Fruit fly (Drosophila melanogaster) whole organism: Measurements from ENCODE around the gene CG14174.

ENCODE experiments used
- CG8478 ChIP-seq: fragments of >200 bp; optimal IDR thresholded peaks from 2 replicates; lab custom pipeline; 2018; ENCODE audit warnings: inconsistent platforms
- Dll ChIP-seq: fragments of >200 bp; optimal IDR thresholded peaks from 2 replicates; lab custom pipeline; 2017
- EcR ChIP-seq, 2 experiments: fragments of >200 bp; optimal IDR thresholded peaks; 2 replicates each; lab custom pipeline; 2017; ENCODE audit warnings: missing biosample characterization in 2 of 2, missing genetic modification characterization in 2 of 2, missing genetic modification reagents in 2 of 2
- pan ChIP-seq: fragments of >200 bp; optimal IDR thresholded peaks from 2 replicates; lab custom pipeline; 2017
- psq ChIP-seq: fragments of >200 bp; optimal IDR thresholded peaks from 2 replicates; lab custom pipeline; 2017
- usp ChIP-seq: fragments of >200 bp; optimal IDR thresholded peaks from 2 replicates; lab custom pipeline; 2017; ENCODE audit warnings: missing biosample characterization, missing genetic modification characterization, mixed read lengths

CG14174 gene

dm6 chr3L:9751625-9752024 is 32.5 kb downstream of the CG14174 start:
- TF ChIP-seq psq (lab: Kevin White, UChicago) (no peak), Dll (no peak), pan (lab: Kevin White, UChicago) (no peak), CG8478 (no peak), EcR (GFP tag; optimal IDR thresholded peaks at IDR 0.05; lab: Kevin White, UChicago) (no peak), usp (GFP tag; lab: Kevin White, UChicago) (no peak)

DNA sequence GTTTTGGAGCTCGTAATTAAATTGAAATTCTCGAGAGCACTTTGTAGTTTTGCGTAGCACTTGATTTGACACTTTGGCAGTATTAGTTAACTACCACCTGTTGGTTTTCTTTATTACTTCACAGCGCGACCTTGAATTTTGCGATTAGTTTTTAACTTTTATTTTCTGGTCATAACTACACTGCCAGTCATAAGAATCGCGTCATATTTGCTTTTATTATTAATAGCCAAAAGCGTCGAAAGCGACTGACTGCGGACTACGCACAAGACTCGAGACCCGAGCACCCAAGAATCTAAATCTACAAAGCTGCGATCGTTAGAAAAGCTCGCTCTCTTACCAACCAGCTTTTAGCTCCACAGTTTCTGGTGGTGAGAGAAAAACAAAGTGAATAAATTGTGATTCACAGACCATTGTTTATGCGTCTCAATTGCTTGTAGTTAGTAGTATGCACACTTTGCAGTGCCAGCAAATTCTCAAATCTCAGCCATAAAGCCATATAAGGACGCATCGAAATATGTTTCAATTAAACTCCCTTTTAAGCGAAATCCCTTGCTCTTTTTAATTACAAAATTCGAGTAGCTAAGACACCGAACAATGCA is 41.1 kb downstream of the CG14174 start, which contains the start of gene CG42268:
TSS of gene CG42268 (minus strand) at position 245 of the 599 bp plus-strand sequence.
- no peak for TF ChIP-seq usp (GFP tag; lab: Kevin White, UChicago)
- no peak for TF ChIP-seq EcR (GFP tag; optimal IDR thresholded peaks at IDR 0.05; lab: Kevin White, UChicago)
- TF ChIP-seq pan (lab: Kevin White, UChicago): no peak
- TF ChIP-seq psq (lab: Kevin White, UChicago): no peak
- no peak for TF ChIP-seq Dll
- TF ChIP-seq CG8478: no peak

DNA sequence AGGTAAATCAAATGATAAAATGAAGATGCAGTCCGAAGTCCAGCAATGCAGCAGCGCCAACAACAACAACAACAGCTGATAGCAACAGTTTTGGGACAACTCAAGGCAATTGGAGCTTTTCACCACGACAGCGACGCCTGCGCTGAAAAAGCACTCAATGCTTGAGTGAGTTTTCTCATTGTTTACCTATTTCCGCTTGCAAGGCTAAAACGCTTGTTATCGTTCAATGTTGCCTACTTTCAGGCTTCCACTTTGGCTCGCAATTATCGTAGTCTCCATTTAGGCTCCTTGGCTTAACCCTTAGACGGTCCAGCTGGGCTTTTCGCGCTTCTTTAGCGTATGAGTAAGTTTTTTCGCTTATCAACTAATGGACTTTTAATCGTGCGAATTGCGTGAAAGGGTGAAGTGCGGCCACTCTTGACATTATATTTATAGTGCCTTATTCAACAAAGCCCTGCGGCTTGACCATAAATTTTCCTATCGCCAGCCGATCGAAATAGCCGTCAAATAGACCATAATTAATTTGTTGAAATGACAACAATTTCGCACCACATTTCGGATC is 43.0 kb downstream of the CG14174 start:
- no peak for TF ChIP-seq usp (GFP tag; lab: Kevin White, UChicago)
- TF ChIP-seq EcR (GFP tag; optimal IDR thresholded peaks at IDR 0.05; lab: Kevin White, UChicago): no peak
- no peak for TF ChIP-seq pan (lab: Kevin White, UChicago)
- TF ChIP-seq psq (lab: Kevin White, UChicago): no peak
- no peak for TF ChIP-seq Dll
- no peak for TF ChIP-seq CG8478

- TF ChIP-seq psq (lab: Kevin White, UChicago) (peak; percentile 71), EcR (GFP tag; optimal IDR thresholded peaks at IDR 0.05; lab: Kevin White, UChicago) (no peak)
Observed at dm6 chr3L:9763389-9763917, 44.3 kb downstream of the CG14174 start, which contains the start of gene Ae2. TSS of gene Ae2 (plus strand) at chr3L:9763544.

DNA sequence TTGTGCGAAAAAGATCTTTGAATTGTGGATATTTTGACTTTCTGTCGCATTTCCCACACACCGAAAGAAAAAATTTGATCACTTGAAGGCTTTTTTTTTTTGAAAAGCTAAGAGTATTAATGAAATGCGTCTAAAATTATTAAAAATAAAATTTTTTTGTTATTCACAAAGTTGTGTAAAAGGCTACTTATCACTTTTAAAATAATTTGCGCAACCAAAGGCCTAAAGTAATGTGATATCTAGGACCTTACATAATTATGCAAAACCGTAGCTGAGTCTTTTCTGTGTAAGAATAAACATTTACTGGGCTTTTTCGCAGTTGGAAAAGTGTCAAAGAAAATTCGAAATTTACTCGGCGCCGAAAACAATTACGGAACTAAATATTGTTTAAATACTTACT is 45.2 kb downstream of the CG14174 start:
- no peak for TF ChIP-seq CG8478
- TF ChIP-seq psq (lab: Kevin White, UChicago): no peak
- TF ChIP-seq Dll: no peak
- TF ChIP-seq usp (GFP tag; lab: Kevin White, UChicago): no peak
- TF ChIP-seq pan (lab: Kevin White, UChicago): no peak
- no peak for TF ChIP-seq EcR (GFP tag; optimal IDR thresholded peaks at IDR 0.05; lab: Kevin White, UChicago)

DNA sequence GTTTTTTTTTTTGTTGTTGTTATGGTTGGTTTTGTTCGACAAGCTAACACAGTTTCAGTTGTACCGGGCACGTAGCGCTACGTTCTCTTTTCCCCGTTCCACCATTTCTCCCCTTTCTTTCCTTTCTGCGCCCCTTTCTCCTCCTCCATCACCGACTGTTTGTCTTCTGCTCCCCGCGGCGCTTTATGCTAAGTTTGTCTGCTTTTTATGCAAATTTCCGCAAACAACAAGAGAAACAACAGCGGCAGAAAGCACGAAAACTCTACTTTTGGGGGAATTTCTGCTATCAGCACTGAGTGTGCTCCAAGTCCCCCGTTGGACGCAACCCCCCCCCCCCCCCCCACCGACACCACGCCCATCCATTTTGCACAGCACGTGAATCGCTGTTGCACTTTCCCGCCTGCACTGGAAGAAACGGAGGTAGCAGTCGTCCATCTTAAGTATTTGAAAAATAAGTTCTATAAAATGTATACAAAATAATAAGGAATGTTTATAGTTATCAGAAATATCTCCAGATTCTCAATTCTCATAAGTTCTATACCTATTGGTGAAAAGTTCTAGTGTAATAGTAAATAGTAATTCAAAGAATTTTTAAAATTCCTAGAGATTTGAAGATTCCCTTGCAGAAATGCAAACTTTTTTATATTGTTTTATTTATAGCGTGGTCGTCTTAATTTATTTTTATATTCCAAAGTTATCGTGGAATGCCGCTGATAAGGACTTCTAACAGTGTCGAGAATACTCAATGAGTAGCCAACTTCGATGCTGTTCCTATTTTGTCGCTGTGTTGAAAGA is 46.0 kb downstream of the CG14174 start:
- TF ChIP-seq pan (lab: Kevin White, UChicago) (no peak), usp (GFP tag; lab: Kevin White, UChicago) (no peak), Dll (no peak), CG8478 (no peak), psq (lab: Kevin White, UChicago) (no peak), EcR (GFP tag; optimal IDR thresholded peaks at IDR 0.05; lab: Kevin White, UChicago) (no peak)

DNA sequence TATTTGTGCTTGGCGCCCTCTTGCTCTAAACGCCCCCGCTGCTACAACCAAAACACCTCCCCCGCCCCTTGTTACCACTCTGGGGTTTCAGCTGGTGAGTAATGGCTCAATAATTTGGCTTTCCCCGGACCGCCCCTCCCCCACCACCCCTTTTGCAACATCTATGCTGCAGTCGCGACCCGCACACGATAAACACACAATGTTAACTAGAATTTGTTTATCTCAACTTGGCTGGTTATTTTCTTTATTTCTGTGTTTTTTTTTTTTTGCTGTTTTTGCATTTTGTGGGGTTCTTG is 46.5 kb downstream of the CG14174 start:
- TF ChIP-seq psq (lab: Kevin White, UChicago): no peak
- no peak for TF ChIP-seq Dll
- no peak for TF ChIP-seq pan (lab: Kevin White, UChicago)
- no peak for TF ChIP-seq CG8478
- no peak for TF ChIP-seq usp (GFP tag; lab: Kevin White, UChicago)
- TF ChIP-seq EcR (GFP tag; optimal IDR thresholded peaks at IDR 0.05; lab: Kevin White, UChicago): no peak

DNA sequence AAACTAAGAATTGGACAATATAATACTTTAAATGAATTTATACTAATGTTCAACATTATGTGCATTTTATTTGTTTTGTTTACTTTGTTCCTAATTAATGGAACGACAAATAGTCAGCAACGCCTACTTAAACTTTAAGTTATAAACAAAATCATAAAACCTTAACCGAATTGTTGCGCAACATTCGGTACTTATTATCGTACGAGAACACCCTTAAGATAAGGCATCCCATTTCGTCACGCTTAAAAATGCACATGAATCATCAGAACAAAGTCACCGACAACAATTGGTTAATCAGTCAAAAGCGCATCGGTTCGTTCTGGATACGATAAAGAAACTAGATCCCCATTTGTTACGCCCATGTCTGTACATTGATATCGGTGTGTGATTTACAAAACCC is 47.2 kb downstream of the CG14174 start:
- TF ChIP-seq EcR (GFP tag; optimal IDR thresholded peaks at IDR 0.05; lab: Kevin White, UChicago) (no peak), psq (lab: Kevin White, UChicago) (no peak), Dll (no peak), usp (GFP tag; lab: Kevin White, UChicago) (no peak), pan (lab: Kevin White, UChicago) (no peak), CG8478 (no peak)

- TF ChIP-seq usp (GFP tag; lab: Kevin White, UChicago) (no peak), psq (lab: Kevin White, UChicago) (no peak), EcR (GFP tag; optimal IDR thresholded peaks at IDR 0.05; lab: Kevin White, UChicago) (no peak), CG8478 (no peak), Dll (no peak)
Observed at dm6 chr3L:9767636-9768358, 48.7 kb downstream of the CG14174 start.

- TF ChIP-seq usp (GFP tag; lab: Kevin White, UChicago) (no peak), EcR (GFP tag; optimal IDR thresholded peaks at IDR 0.05; lab: Kevin White, UChicago) (no peak), Dll (no peak), psq (lab: Kevin White, UChicago) (no peak)
Observed at dm6 chr3L:9768385-9768784, 49.3 kb downstream of the CG14174 start.
